Fruit fly (Drosophila melanogaster): Measurements from ENCODE around the gene Dh31.

Gene Dh31

dm6 chr2L:8514748-8515147 is 8.1 kb upstream of the Dh31 start, which contains the start of the genes CG13097 and PIG-U (continued):
- TF ChIP-seq N (GFP tag; optimal IDR thresholded peaks at IDR 0.05), result no peak
- peak; percentile 85 for TF ChIP-seq OdsH (GFP tag; optimal IDR thresholded peaks at IDR 0.05)
- TF ChIP-seq woc (GFP tag; optimal IDR thresholded peaks at IDR 0.05), result no peak
- no peak for TF ChIP-seq brk (GFP tag; optimal IDR thresholded peaks at IDR 0.05)
- no peak for TF ChIP-seq Vsx2 (GFP tag; optimal IDR thresholded peaks at IDR 0.05; ENCODE audit: partially characterized antibody)
- peak; percentile 65 to 93 for TF ChIP-seq foxo (GFP tag; optimal IDR thresholded peaks at IDR 0.05)
- no peak for TF ChIP-seq Hr78 (GFP tag; optimal IDR thresholded peaks at IDR 0.05)
- TF ChIP-seq pan (optimal IDR thresholded peaks at IDR 0.05), result no peak
- TF ChIP-seq HLH106 (tag; optimal IDR thresholded peaks at IDR 0.05), result peak; percentile 88
- peak; percentile 89 for TF ChIP-seq ey (GFP tag; optimal IDR thresholded peaks at IDR 0.05)
- no peak for TF ChIP-seq Dif (GFP tag; optimal IDR thresholded peaks at IDR 0.05; ENCODE audit: partially characterized antibody)
- no peak for TF ChIP-seq jim (GFP tag; optimal IDR thresholded peaks at IDR 0.05)
- peak; percentile 90 for TF ChIP-seq Jra (GFP tag; optimal IDR thresholded peaks at IDR 0.05)

- no peak for TF ChIP-seq Rel (GFP tag; optimal IDR thresholded peaks at IDR 0.05)
- no peak for TF ChIP-seq Rel (tag; optimal IDR thresholded peaks at IDR 0.05)
- no peak for TF ChIP-seq ey (GFP tag; optimal IDR thresholded peaks at IDR 0.05)
- TF ChIP-seq sv (GFP tag; optimal IDR thresholded peaks at IDR 0.05), result peak; percentile 7
- TF ChIP-seq Myc (optimal IDR thresholded peaks at IDR 0.05), result peak; percentile 74
Measured at dm6 chr2L:8511723-8512122, 5.1 kb upstream of the Dh31 start, which contains the start of gene CG13096. Gene CG13096 (minus strand): TSS chr2L:8511866.

- TF ChIP-seq lola (GFP tag; optimal IDR thresholded peaks at IDR 0.05), result no peak
Measured at dm6 chr2L:8496269-8496668, 10.4 kb downstream of the Dh31 start, which contains the start of gene Bace. Gene Bace (minus strand): TSS chr2L:8496307.

- no peak for TF ChIP-seq tai (GFP tag; optimal IDR thresholded peaks at IDR 0.05)
- no peak for TF ChIP-seq rgr (GFP tag; optimal IDR thresholded peaks at IDR 0.05)
- no peak for TF ChIP-seq brk (GFP tag; optimal IDR thresholded peaks at IDR 0.05)
- TF ChIP-seq Vsx2 (GFP tag; optimal IDR thresholded peaks at IDR 0.05; ENCODE audit: partially characterized antibody), result no peak
- TF ChIP-seq usp (GFP tag; optimal IDR thresholded peaks at IDR 0.05), result no peak
- TF ChIP-seq HLH106 (tag; optimal IDR thresholded peaks at IDR 0.05), result no peak
- TF ChIP-seq Hnf4 (GFP tag; optimal IDR thresholded peaks at IDR 0.05), result no peak
- no peak for TF ChIP-seq ey (GFP tag; optimal IDR thresholded peaks at IDR 0.05)
- TF ChIP-seq woc (GFP tag; optimal IDR thresholded peaks at IDR 0.05), result no peak
- no peak for TF ChIP-seq lola (GFP tag; optimal IDR thresholded peaks at IDR 0.05)
- TF ChIP-seq fru (GFP tag; optimal IDR thresholded peaks at IDR 0.05), result no peak
- TF ChIP-seq Rel (GFP tag; optimal IDR thresholded peaks at IDR 0.05), result no peak
- no peak for TF ChIP-seq Rel (tag; optimal IDR thresholded peaks at IDR 0.05)
- no peak for TF ChIP-seq dl (GFP tag; optimal IDR thresholded peaks at IDR 0.05; ENCODE audit: insufficient read depth in 1 of 2, partially characterized antibody in 2 of 2)
- TF ChIP-seq Jra (GFP tag; optimal IDR thresholded peaks at IDR 0.05), result no peak
- TF ChIP-seq Hr78 (GFP tag; optimal IDR thresholded peaks at IDR 0.05), result no peak
- no peak for TF ChIP-seq N (GFP tag; optimal IDR thresholded peaks at IDR 0.05)
- TF ChIP-seq Dif (GFP tag; optimal IDR thresholded peaks at IDR 0.05; ENCODE audit: partially characterized antibody), result no peak
- no peak for TF ChIP-seq Sp1 (GFP tag; optimal IDR thresholded peaks at IDR 0.05)
Measured at dm6 chr2L:8490439-8490838, 16.2 kb downstream of the Dh31 start, which contains the start of gene CG43400. Gene CG43400 (plus strand): TSS chr2L:8490739.

dm6 chr2L:8488735-8489134 is 17.9 kb downstream of the Dh31 start, which contains the start of gene CG13088:
Gene CG13088 (plus strand): TSS chr2L:8488981.
- TF ChIP-seq Jra (GFP tag; optimal IDR thresholded peaks at IDR 0.05), result peak; percentile 22
- no peak for TF ChIP-seq OdsH (GFP tag; optimal IDR thresholded peaks at IDR 0.05)
- TF ChIP-seq fru (GFP tag; optimal IDR thresholded peaks at IDR 0.05), result peak; percentile 14
- no peak for TF ChIP-seq Myc (optimal IDR thresholded peaks at IDR 0.05)
- TF ChIP-seq Hnf4 (GFP tag; optimal IDR thresholded peaks at IDR 0.05), result peak; percentile 67
- no peak for TF ChIP-seq pan (optimal IDR thresholded peaks at IDR 0.05)
- no peak for TF ChIP-seq sv (GFP tag; optimal IDR thresholded peaks at IDR 0.05)
- peak; percentile 4 for TF ChIP-seq CG32264 (GFP tag; optimal IDR thresholded peaks at IDR 0.05)
- TF ChIP-seq GATAd (GFP tag; optimal IDR thresholded peaks at IDR 0.05), result no peak
- no peak for TF ChIP-seq dmrt93B (GFP tag; optimal IDR thresholded peaks at IDR 0.05)
- no peak for TF ChIP-seq woc (GFP tag; optimal IDR thresholded peaks at IDR 0.05)
- TF ChIP-seq Dfd (GFP tag; optimal IDR thresholded peaks at IDR 0.05), result no peak
- peak; percentile 56 for TF ChIP-seq h (GFP tag; optimal IDR thresholded peaks at IDR 0.05)
- no peak for TF ChIP-seq foxo (GFP tag; optimal IDR thresholded peaks at IDR 0.05)
- TF ChIP-seq HLH106 (tag; optimal IDR thresholded peaks at IDR 0.05), result no peak
- TF ChIP-seq jim (GFP tag; optimal IDR thresholded peaks at IDR 0.05), result no peak
- TF ChIP-seq brk (GFP tag; optimal IDR thresholded peaks at IDR 0.05), result no peak
- TF ChIP-seq Dif (GFP tag; optimal IDR thresholded peaks at IDR 0.05; ENCODE audit: partially characterized antibody), result peak; percentile 28
- no peak for TF ChIP-seq Rel (GFP tag; optimal IDR thresholded peaks at IDR 0.05)
- TF ChIP-seq Rel (tag; optimal IDR thresholded peaks at IDR 0.05), result no peak
- no peak for TF ChIP-seq rgr (GFP tag; optimal IDR thresholded peaks at IDR 0.05)
- no peak for TF ChIP-seq Hr78 (GFP tag; optimal IDR thresholded peaks at IDR 0.05)
- peak; percentile 4 for TF ChIP-seq br (GFP tag; optimal IDR thresholded peaks at IDR 0.05)
- TF ChIP-seq psq (GFP tag; optimal IDR thresholded peaks at IDR 0.05), result no peak
- TF ChIP-seq lola (GFP tag; optimal IDR thresholded peaks at IDR 0.05), result no peak
- peak; percentile 39 for TF ChIP-seq N (GFP tag; optimal IDR thresholded peaks at IDR 0.05)
- TF ChIP-seq Sp1 (GFP tag; optimal IDR thresholded peaks at IDR 0.05), result no peak
- no peak for TF ChIP-seq tai (GFP tag; optimal IDR thresholded peaks at IDR 0.05)
- TF ChIP-seq Mio (GFP tag; optimal IDR thresholded peaks at IDR 0.05), result no peak
- TF ChIP-seq CrebA (GFP tag; optimal IDR thresholded peaks at IDR 0.05; ENCODE audit: borderline replicate concordance), result no peak
- TF ChIP-seq CG9705 (GFP tag; optimal IDR thresholded peaks at IDR 0.05), result no peak
- no peak for TF ChIP-seq ey (GFP tag; optimal IDR thresholded peaks at IDR 0.05)
- peak; percentile 56 for TF ChIP-seq dsf (GFP tag; optimal IDR thresholded peaks at IDR 0.05; ENCODE audit: borderline replicate concordance)
- TF ChIP-seq usp (GFP tag; optimal IDR thresholded peaks at IDR 0.05), result no peak
- no peak for TF ChIP-seq Abd-B (GFP tag; optimal IDR thresholded peaks at IDR 0.05)
- TF ChIP-seq Vsx2 (GFP tag; optimal IDR thresholded peaks at IDR 0.05; ENCODE audit: partially characterized antibody), result no peak
